Fruit fly (Drosophila melanogaster): ENCODE data around the gene CG9743.

Gene CG9743

dm6 chr3R:30164162-30164561 lies 38.6 kb downstream of the CG9743 start (continued):
- peak; percentile 58 for TF ChIP-seq ATbp (GFP tag; optimal IDR thresholded peaks at IDR 0.05)
- no peak for TF ChIP-seq CG1233 (GFP tag; optimal IDR thresholded peaks at IDR 0.05)
- TF ChIP-seq CG15696 (tag; optimal IDR thresholded peaks at IDR 0.05): no peak
- peak; percentile 48; the same call in 1 of the 2 replicates for TF ChIP-seq ara (GFP tag; IDR thresholded peaks at IDR 0.05)
- TF ChIP-seq ewg (GFP tag; optimal IDR thresholded peaks at IDR 0.05): peak; percentile 25
- TF ChIP-seq CG17612 (GFP tag; IDR thresholded peaks at IDR 0.05): no peak
- no peak for TF ChIP-seq TFAM (GFP tag; optimal IDR thresholded peaks at IDR 0.05)
- no peak for TF ChIP-seq Dref (GFP tag; IDR thresholded peaks at IDR 0.05)
- no peak for TF ChIP-seq CG9727 (GFP tag; optimal IDR thresholded peaks at IDR 0.05)
- no peak for TF ChIP-seq CG11085 (GFP tag; IDR thresholded peaks at IDR 0.05)
- TF ChIP-seq twi (tag; optimal IDR thresholded peaks at IDR 0.05): no peak
- TF ChIP-seq Adf1 (GFP tag; IDR thresholded peaks at IDR 0.05): no peak
- peak; percentile 61; the same call in 2 of the 3 replicates for TF ChIP-seq dysf (GFP tag; IDR thresholded peaks at IDR 0.05)
- TF ChIP-seq H15 (GFP tag; IDR thresholded peaks at IDR 0.05): no peak
- no peak for TF ChIP-seq CG6791 (GFP tag; IDR thresholded peaks at IDR 0.05; ENCODE audit: partially characterized antibody)
- peak; percentile 30 for TF ChIP-seq Hsf (GFP tag; optimal IDR thresholded peaks at IDR 0.05)
- TF ChIP-seq maf-S (GFP tag; optimal IDR thresholded peaks at IDR 0.05): no peak
- peak; percentile 12 for TF ChIP-seq bab2 (GFP tag; optimal IDR thresholded peaks at IDR 0.05)
- peak; percentile 34 for TF ChIP-seq ind (GFP tag; optimal IDR thresholded peaks at IDR 0.05)
- TF ChIP-seq CG6854 (GFP tag; optimal IDR thresholded peaks at IDR 0.05): no peak
- TF ChIP-seq prd (optimal IDR thresholded peaks at IDR 0.05): no peak
- TF ChIP-seq prd (GFP tag; IDR thresholded peaks at IDR 0.05): peak; percentile 72; the same call in 2 of the 3 replicates
- no peak for TF ChIP-seq ems (GFP tag; optimal IDR thresholded peaks at IDR 0.05)
- TF ChIP-seq sim (GFP tag; IDR thresholded peaks at IDR 0.05): no peak
- TF ChIP-seq CG15011 (GFP tag; optimal IDR thresholded peaks at IDR 0.05): no peak
- TF ChIP-seq her (GFP tag; optimal IDR thresholded peaks at IDR 0.05): no peak
- 0 out of 3 replicates have a peak, but pooled peaks have one; percentile 33 for TF ChIP-seq CG11560 (tag; IDR thresholded peaks at IDR 0.05)
- TF ChIP-seq esg (GFP tag; conservative IDR thresholded peaks at IDR 0.05): peak; percentile 45
- TF ChIP-seq CG6254 (GFP tag; optimal IDR thresholded peaks at IDR 0.05): peak; percentile 10
- TF ChIP-seq Oli (tag; optimal IDR thresholded peaks at IDR 0.05): peak; percentile 28
- TF ChIP-seq Elba2 (GFP tag; optimal IDR thresholded peaks at IDR 0.05): no peak
- no peak for TF ChIP-seq Lpt (GFP tag; optimal IDR thresholded peaks at IDR 0.05)
- TF ChIP-seq CG7786 (GFP tag; optimal IDR thresholded peaks at IDR 0.05): no peak
- TF ChIP-seq exex (tag; optimal IDR thresholded peaks at IDR 0.05): no peak
- no peak for TF ChIP-seq CG16815 (GFP tag; optimal IDR thresholded peaks at IDR 0.05)
- TF ChIP-seq Dek (tag; optimal IDR thresholded peaks at IDR 0.05): no peak
- no peak for TF ChIP-seq CG9876 (GFP tag; optimal IDR thresholded peaks at IDR 0.05)
- no peak for TF ChIP-seq CG12155 (GFP tag; optimal IDR thresholded peaks at IDR 0.05)
- TF ChIP-seq tx (GFP tag; optimal IDR thresholded peaks at IDR 0.05): no peak
- TF ChIP-seq unc-4 (GFP tag; IDR thresholded peaks at IDR 0.05; ENCODE audit: partially characterized antibody): no peak
- TF ChIP-seq CG8765 (GFP tag; IDR thresholded peaks at IDR 0.05): no peak
- 0 out of 3 replicates have a peak, but pooled peaks have one; percentile 29 for TF ChIP-seq sr (GFP tag; IDR thresholded peaks at IDR 0.05)
- TF ChIP-seq CG8924 (tag; optimal IDR thresholded peaks at IDR 0.05): no peak
- TF ChIP-seq Kr (GFP tag; optimal IDR thresholded peaks at IDR 0.05): no peak
- peak; percentile 19 for TF ChIP-seq org-1 (GFP tag; optimal IDR thresholded peaks at IDR 0.05)
- peak; percentile 54 for TF ChIP-seq row (GFP tag; IDR thresholded peaks at IDR 0.05)
- TF ChIP-seq HHEX (GFP tag; optimal IDR thresholded peaks at IDR 0.05): no peak
- no peak for TF ChIP-seq Vsx1 (GFP tag; optimal IDR thresholded peaks at IDR 0.05)
- TF ChIP-seq HmgD (GFP tag; optimal IDR thresholded peaks at IDR 0.05): no peak
- TF ChIP-seq CG12391 (tag; optimal IDR thresholded peaks at IDR 0.05): peak; percentile 5
- TF ChIP-seq bowl (GFP tag; IDR thresholded peaks at IDR 0.05): 0 out of 2 replicates have a peak, but pooled peaks have one; percentile 11
- no peak for TF ChIP-seq CG18764 (GFP tag; optimal IDR thresholded peaks at IDR 0.05)

All from whole organism, embryonic.